Worm (Caenorhabditis elegans) whole organism, L4 larva: ENCODE results near the gene F21C10.10.
A peak's percentile ranks its signal among the peaks of the same experiment; 100 is the strongest.

ENCODE experiments used
- egl-27 ChIP-seq: sonication (generic microtip); optimal IDR thresholded peaks from 3 replicates; lab custom pipeline; 2017; ENCODE audit warnings: missing biosample characterization, missing genetic modification reagents, missing genetic modification characterization
- hlh-11 ChIP-seq: fragments of 200-800 bp; sonication (Bioruptor generic); optimal IDR thresholded peaks from 2 replicates; lab custom pipeline; 2018; ENCODE audit warnings: mild to moderate bottlenecking, missing genetic modification characterization, missing compliant biosample characterization
- hlh-30 ChIP-seq: sonication (generic microtip); optimal IDR thresholded peaks from 2 replicates; lab custom pipeline; 2017; ENCODE audit warnings: antibody characterized with exemption, mild to moderate bottlenecking, missing genetic modification characterization, missing compliant biosample characterization; ENCODE audit not compliant: insufficient read depth
- lin-13 ChIP-seq: fragments of 150-350 bp; optimal IDR thresholded peaks from 2 replicates; lab custom pipeline; 2014; ENCODE audit warnings: missing biosample characterization, missing genetic modification reagents, missing genetic modification characterization
- lsy-2 ChIP-seq, 2 experiments: fragments of 150-350 bp in 1 of 2; sonication (generic microtip) in 1 of 2; optimal IDR thresholded peaks; 2 replicates each; lab custom pipeline; 2014 to 2017; ENCODE audit warnings: missing biosample characterization in 2 of 2, missing genetic modification characterization in 2 of 2
- nhr-237 ChIP-seq: sonication (generic microtip); optimal IDR thresholded peaks from 2 replicates; lab custom pipeline; 2017; ENCODE audit warnings: missing biosample characterization, missing genetic modification characterization
- nhr-25 ChIP-seq: sonication (generic microtip); optimal IDR thresholded peaks from 2 replicates; lab custom pipeline; 2017; ENCODE audit warnings: missing genetic modification characterization, mild to moderate bottlenecking, missing compliant biosample characterization, antibody characterized with exemption, moderate library complexity, borderline replicate concordance; ENCODE audit not compliant: insufficient read depth
- nhr-76 ChIP-seq: fragments of 150-350 bp; optimal IDR thresholded peaks from 2 replicates; lab custom pipeline; 2014; ENCODE audit warnings: missing biosample characterization, missing genetic modification characterization
- zag-1 ChIP-seq: fragments of 150-350 bp; optimal IDR thresholded peaks from 2 replicates; lab custom pipeline; 2014; ENCODE audit warnings: missing biosample characterization, missing genetic modification characterization
- ztf-11 ChIP-seq: fragments of 150-350 bp; optimal IDR thresholded peaks from 2 replicates; lab custom pipeline; 2014; ENCODE audit warnings: missing biosample characterization, missing genetic modification characterization

- no peak for TF ChIP-seq egl-27
- no peak for TF ChIP-seq nhr-76 (tag; lab: Kevin White, UChicago)
- TF ChIP-seq hlh-30 (tag; lab: Kevin White, UChicago), result peak; percentile 31
- TF ChIP-seq nhr-25 (tag; lab: Kevin White, UChicago), result no peak
- TF ChIP-seq lin-13 (GFP tag; lab: Kevin White, UChicago), result no peak
- TF ChIP-seq zag-1 (tag; lab: Kevin White, UChicago), result no peak
- no peak for TF ChIP-seq ztf-11 (tag; lab: Kevin White, UChicago)
- no peak for TF ChIP-seq lsy-2 (tag; optimal IDR thresholded peaks at IDR 0.05; lab: Kevin White, UChicago)
- no peak for TF ChIP-seq hlh-11 (tag; lab: Kevin White, UChicago)
- no peak for TF ChIP-seq nhr-237 (tag; lab: Kevin White, UChicago)
Measured at ce11 chrV:9092209-9092608, 3.9 kb upstream of the F21C10.10 start, which contains the start of gene T27E4.1.
